Worm (Caenorhabditis elegans): Measurements from ENCODE around the gene iff-2.

The iff-2 gene

DNA sequence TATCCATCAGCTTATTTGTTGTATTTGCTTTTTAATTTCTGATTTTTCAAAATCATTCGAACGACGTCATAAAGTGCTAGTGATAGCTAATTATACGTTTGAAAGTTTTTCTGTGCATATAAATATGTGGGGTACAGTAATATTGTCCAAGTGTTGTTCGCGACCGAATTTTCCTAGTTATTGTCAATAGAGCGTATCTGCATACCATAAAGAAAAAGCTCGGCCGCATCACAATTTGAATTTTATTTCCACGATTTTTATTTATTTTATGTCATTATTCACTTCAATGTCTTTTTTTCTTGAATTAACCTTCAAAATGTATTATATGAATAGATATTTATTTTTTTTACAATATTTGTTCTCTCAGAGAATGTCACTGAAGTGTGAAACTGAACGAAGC is 44.4 kb downstream of the iff-2 start, which contains the start of gene rnh-2 (continued):
- TF ChIP-seq nhr-25 (tag; optimal IDR thresholded peaks at IDR 0.05; ENCODE audit: borderline replicate concordance, insufficient read depth) (no peak), nhr-10 (tag; optimal IDR thresholded peaks at IDR 0.05) (no peak), zip-2 (tag; optimal IDR thresholded peaks at IDR 0.05) (no peak), lin-13 (GFP tag; optimal IDR thresholded peaks at IDR 0.05) (peak; percentile 18), daf-19 (GFP tag; conservative IDR thresholded peaks at IDR 0.05) (no peak), mes-2 (tag; optimal IDR thresholded peaks at IDR 0.05; ENCODE audit: poor library complexity, severe bottlenecking) (peak; percentile 97), unc-39 (tag; optimal IDR thresholded peaks at IDR 0.05) (no peak), ceh-20 (GFP tag; IDR thresholded peaks at IDR 0.05) (no peak), tra-1 (GFP tag; IDR thresholded peaks at IDR 0.05) (no peak), saeg-2 (GFP tag; IDR thresholded peaks at IDR 0.05) (no peak), lsy-2 (tag; optimal IDR thresholded peaks at IDR 0.05) (peak in 1 of 2 experiments; percentile 92), D1046.2 (GFP tag; IDR thresholded peaks at IDR 0.05) (no peak), daf-16 (GFP tag; optimal IDR thresholded peaks at IDR 0.05) (no peak), daf-16 (tag; optimal IDR thresholded peaks at IDR 0.05) (peak; percentile 50), mdl-1 (tag; optimal IDR thresholded peaks at IDR 0.05) (peak in 1 of 2 experiments; percentile 18), hlh-11 (tag; optimal IDR thresholded peaks at IDR 0.05) (peak; percentile 34), mep-1 (tag; optimal IDR thresholded peaks at IDR 0.05) (peak; percentile 82), ZK337.2 (GFP tag; IDR thresholded peaks at IDR 0.05) (peak; percentile 70; the same call in 1 of the 2 replicates), hlh-30 (tag; optimal IDR thresholded peaks at IDR 0.05; ENCODE audit: insufficient read depth) (peak; percentile 30), lin-29 (GFP tag; IDR thresholded peaks at IDR 0.05) (no peak), dmd-6 (GFP tag; IDR thresholded peaks at IDR 0.05) (peak; percentile 31; the same call in 1 of the 2 replicates), nhr-6 (tag; optimal IDR thresholded peaks at IDR 0.05) (peak; percentile 45), madf-5 (GFP tag; IDR thresholded peaks at IDR 0.05) (no peak), ztf-7 (tag; optimal IDR thresholded peaks at IDR 0.05) (no peak), pqm-1 (tag; optimal IDR thresholded peaks at IDR 0.05) (peak; percentile 0), egl-27 (tag; optimal IDR thresholded peaks at IDR 0.05) (no peak), F37D6.2 (tag; optimal IDR thresholded peaks at IDR 0.05) (no peak), dpl-1 (GFP tag; optimal IDR thresholded peaks at IDR 0.05) (peak; percentile 70), rbr-2 (tag; optimal IDR thresholded peaks at IDR 0.05) (peak; percentile 49), daf-12 (tag; optimal IDR thresholded peaks at IDR 0.05) (no peak), unc-62 (GFP tag; optimal IDR thresholded peaks at IDR 0.05 in 1 of 2) (peak in 1 of 2 experiments; percentile 96), unc-62 (tag; optimal IDR thresholded peaks at IDR 0.05) (no peak), ceh-44 (GFP tag; IDR thresholded peaks at IDR 0.05) (0 out of 2 replicates have a peak, but pooled peaks have one; percentile 57), ceh-32 (tag; optimal IDR thresholded peaks at IDR 0.05; ENCODE audit: poor library complexity) (no peak), hif-1 (tag; optimal IDR thresholded peaks at IDR 0.05) (peak in 1 of 2 experiments; percentile 79), lin-38 (GFP tag; IDR thresholded peaks at IDR 0.05) (peak; percentile 99), aha-1 (tag) (peak; percentile 80), duxl-1 (tag; optimal IDR thresholded peaks at IDR 0.05; ENCODE audit: poor library complexity) (peak; percentile 62)

DNA sequence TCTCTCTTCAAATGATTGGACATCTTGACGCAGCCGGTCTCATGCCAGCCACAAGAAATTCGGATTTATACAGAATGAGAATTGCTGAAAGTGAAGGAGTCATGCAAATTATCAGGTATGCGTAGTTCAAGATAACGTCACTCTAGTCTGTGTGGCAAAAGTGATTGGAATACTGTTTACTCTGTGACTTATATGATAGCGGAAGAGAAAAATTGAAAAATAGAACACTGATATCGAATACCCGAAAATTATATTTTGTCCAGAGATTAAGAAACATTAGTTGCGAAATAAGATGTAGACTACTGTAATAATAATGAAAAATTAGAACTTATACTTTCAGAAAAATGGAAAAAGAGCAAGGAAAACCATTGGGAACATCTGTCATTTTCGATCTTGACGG is 45.6 kb downstream of the iff-2 start:
- TF ChIP-seq dmd-6 (GFP tag; IDR thresholded peaks at IDR 0.05): peak; percentile 55; the same call in 1 of the 2 replicates
- no peak for TF ChIP-seq attf-4 (tag; optimal IDR thresholded peaks at IDR 0.05)
- peak; percentile 83 for TF ChIP-seq nhr-77 (tag; optimal IDR thresholded peaks at IDR 0.05)
- TF ChIP-seq dmd-9 (GFP tag; IDR thresholded peaks at IDR 0.05): no peak
- no peak for TF ChIP-seq aly-2 (tag; optimal IDR thresholded peaks at IDR 0.05)
- no peak for TF ChIP-seq zip-2 (tag; optimal IDR thresholded peaks at IDR 0.05)
- no peak for TF ChIP-seq Y5F2A.4 (GFP tag; optimal IDR thresholded peaks at IDR 0.05)
- no peak for TF ChIP-seq saeg-2 (GFP tag; IDR thresholded peaks at IDR 0.05)
- no peak for TF ChIP-seq T26A8.4 (GFP tag; IDR thresholded peaks at IDR 0.05)
- TF ChIP-seq ztf-7 (tag; optimal IDR thresholded peaks at IDR 0.05): no peak
- TF ChIP-seq mdt-29 (GFP tag; IDR thresholded peaks at IDR 0.05): no peak
- no peak for TF ChIP-seq D1046.2 (GFP tag; IDR thresholded peaks at IDR 0.05)
- TF ChIP-seq hmg-1.1 (GFP tag; IDR thresholded peaks at IDR 0.05): no peak
- TF ChIP-seq ceh-32 (tag; optimal IDR thresholded peaks at IDR 0.05; ENCODE audit: poor library complexity): no peak
- no peak for TF ChIP-seq zag-1 (tag; optimal IDR thresholded peaks at IDR 0.05)
- TF ChIP-seq tag-97 (GFP tag; IDR thresholded peaks at IDR 0.05): no peak
- no peak for TF ChIP-seq egl-27 (tag; optimal IDR thresholded peaks at IDR 0.05)
- no peak for TF ChIP-seq ZK337.2 (GFP tag; IDR thresholded peaks at IDR 0.05)
- TF ChIP-seq ZK546.5 (tag; optimal IDR thresholded peaks at IDR 0.05): no peak
- TF ChIP-seq daf-12 (tag; optimal IDR thresholded peaks at IDR 0.05): no peak
- TF ChIP-seq vab-7 (GFP tag; IDR thresholded peaks at IDR 0.05): no peak
- TF ChIP-seq unc-39 (tag; optimal IDR thresholded peaks at IDR 0.05): no peak
- no peak for TF ChIP-seq lin-15B (tag; optimal IDR thresholded peaks at IDR 0.05)
- no peak for TF ChIP-seq mep-1 (tag; optimal IDR thresholded peaks at IDR 0.05)
